Worm (Caenorhabditis elegans) whole organism, early embryonic: ENCODE data around the gene msp-142.

Source experiments
- F13C5.2 ChIP-seq: sonication (generic microtip); optimal IDR thresholded peaks from 2 replicates; lab custom pipeline; 2017; ENCODE audit warnings: mild to moderate bottlenecking, missing genetic modification characterization, inconsistent platforms, missing compliant biosample characterization
- ama-1 ChIP-seq: fragments of 150-350 bp; optimal IDR thresholded peaks from 2 replicates; lab custom pipeline; 2014
- ceh-13 ChIP-seq: fragments of 200-800 bp; sonication (Bioruptor generic); optimal IDR thresholded peaks from 2 replicates; lab custom pipeline; 2018; ENCODE audit warnings: mild to moderate bottlenecking, missing genetic modification characterization, missing compliant biosample characterization
- flt-1 ChIP-seq: fragments of 200-800 bp; sonication (Bioruptor generic); IDR thresholded peaks from 2 replicates; pipeline ENCODE4 v1.3.6; 2022; ENCODE audit warnings: missing genetic modification characterization, missing compliant biosample characterization
- hmg-4 ChIP-seq: fragments of 200-800 bp; sonication (Bioruptor generic); optimal IDR thresholded peaks from 2 replicates; lab custom pipeline; 2018; ENCODE audit warnings: mild to moderate bottlenecking, missing genetic modification characterization, missing compliant biosample characterization
- hnd-1 ChIP-seq: sonication (generic microtip); optimal IDR thresholded peaks from 2 replicates; lab custom pipeline; 2016; ENCODE audit warnings: missing genetic modification characterization, missing compliant biosample characterization
- scrt-1 ChIP-seq: fragments of 200-800 bp; sonication (Bioruptor generic); IDR thresholded peaks from 2 replicates; pipeline ENCODE4 v1.3.6; 2022; ENCODE audit warnings: missing genetic modification characterization, missing compliant biosample characterization
- sea-1 ChIP-seq: fragments of 200-800 bp; sonication (Bioruptor generic); conservative IDR thresholded peaks from 2 replicates; pipeline ENCODE4 v1.3.6; 2022; ENCODE audit warnings: missing genetic modification characterization, missing compliant biosample characterization
- tra-4 ChIP-seq: sonication (generic microtip); optimal IDR thresholded peaks from 2 replicates; lab custom pipeline; 2017; ENCODE audit warnings: missing genetic modification characterization, missing compliant biosample characterization

DNA sequence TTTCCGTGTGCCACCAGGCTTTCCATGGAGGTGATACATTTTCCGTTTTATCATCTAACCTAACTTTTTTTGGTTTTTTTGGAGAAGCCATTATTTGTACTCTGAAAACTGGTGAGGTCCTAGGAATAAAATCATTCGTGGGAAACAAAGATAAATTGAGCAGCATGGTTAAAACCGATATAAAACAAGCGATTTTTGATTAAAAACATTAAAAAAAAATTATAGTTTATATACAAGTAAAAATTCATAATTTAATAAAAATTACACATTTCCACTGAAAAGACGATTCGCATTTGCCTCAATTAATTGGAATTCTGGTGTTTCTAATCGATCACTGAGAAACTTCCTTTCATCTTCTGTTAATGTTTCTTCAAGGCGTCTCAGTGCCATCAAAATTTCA, 40.7 kb downstream of the msp-142 start, which contains the start of gene ZK1248.15:
- TF ChIP-seq hnd-1 (tag; lab: Kevin White, UChicago) = no peak
- no peak for TF ChIP-seq scrt-1
- no peak for TF ChIP-seq ceh-13 (GFP tag; lab: Kevin White, UChicago)
- TF ChIP-seq hmg-4 (GFP tag; lab: Kevin White, UChicago) = no peak
- no peak for TF ChIP-seq F13C5.2 (tag; lab: Kevin White, UChicago)
- TF ChIP-seq flt-1 (GFP tag; lab: Robert Waterston, UW) = no peak
- TF ChIP-seq sea-1 (GFP tag; lab: Robert Waterston, UW) = no peak
- no peak for TF ChIP-seq tra-4
- TF ChIP-seq ama-1 (lab: Kevin White, UChicago) = no peak
